Fruit fly (Drosophila melanogaster) whole organism, embryonic: Measurements from ENCODE around the gene mus101.
A peak's percentile ranks its signal among the peaks of the same experiment; 100 is the strongest.

Source experiments
- Atf-2 ChIP-seq: fragments of 200-800 bp; sonication (Bioruptor generic); optimal IDR thresholded peaks from 2 replicates; lab custom pipeline; 2016; ENCODE audit warnings: missing biosample characterization, missing genetic modification characterization
- BtbVII ChIP-seq: fragments of 200-800 bp; sonication (Bioruptor generic); optimal IDR thresholded peaks from 3 replicates; lab custom pipeline; 2017; ENCODE audit warnings: missing biosample characterization, mild to moderate bottlenecking, missing genetic modification characterization
- CG10321 ChIP-seq: fragments of 200-800 bp; sonication (Bioruptor generic); IDR thresholded peaks from 2 replicates; pipeline ENCODE4 v1.3.6; 2022; ENCODE audit warnings: missing biosample characterization, missing genetic modification characterization
- CG11696 ChIP-seq: fragments of 200-800 bp; sonication (Bioruptor generic); IDR thresholded peaks from 2 replicates; pipeline ENCODE4 v1.3.6; 2022; ENCODE audit warnings: missing biosample characterization, missing genetic modification characterization
- CG11723 ChIP-seq: fragments of 200-800 bp; sonication (Bioruptor generic); optimal IDR thresholded peaks from 2 replicates; lab custom pipeline; 2017; ENCODE audit warnings: missing biosample characterization, mild to moderate bottlenecking, missing genetic modification characterization
- CG12104 ChIP-seq: fragments of 200-800 bp; sonication (Bioruptor generic); optimal IDR thresholded peaks from 3 replicates; lab custom pipeline; 2016; ENCODE audit warnings: missing biosample characterization, missing genetic modification characterization
- CG14667 ChIP-seq: fragments of 200-800 bp; sonication (Bioruptor generic); IDR thresholded peaks from 2 replicates; pipeline ENCODE4 v1.3.6; 2022; ENCODE audit warnings: missing biosample characterization, missing genetic modification characterization
- CG1647 ChIP-seq: fragments of 200-800 bp; sonication (Bioruptor generic); optimal IDR thresholded peaks from 3 replicates; lab custom pipeline; 2016; ENCODE audit warnings: missing biosample characterization, missing genetic modification characterization
- CG16815 ChIP-seq: fragments of 200-800 bp; sonication (Bioruptor generic); optimal IDR thresholded peaks from 3 replicates; lab custom pipeline; 2017; ENCODE audit warnings: missing biosample characterization, mild to moderate bottlenecking, missing genetic modification characterization
- CG2202 ChIP-seq: fragments of 200-800 bp; sonication (Bioruptor generic); optimal IDR thresholded peaks from 2 replicates; lab custom pipeline; 2018; ENCODE audit warnings: missing biosample characterization, mild to moderate bottlenecking, missing genetic modification characterization
- CG30020 ChIP-seq: fragments of 200-800 bp; optimal IDR thresholded peaks from 2 replicates; lab custom pipeline; 2019; ENCODE audit warnings: missing biosample characterization, mild to moderate bottlenecking, missing genetic modification characterization, moderate library complexity
- CG3838 ChIP-seq: fragments of 200-800 bp; sonication (Bioruptor generic); optimal IDR thresholded peaks from 3 replicates; lab custom pipeline; 2016; ENCODE audit warnings: missing biosample characterization, missing genetic modification characterization
- CG4360 ChIP-seq: fragments of 200-800 bp; sonication (Bioruptor generic); IDR thresholded peaks from 2 replicates; pipeline ENCODE4 v1.3.6; 2022; ENCODE audit warnings: missing biosample characterization, missing genetic modification characterization
- CG4820 ChIP-seq: fragments of 200-800 bp; sonication (Bioruptor generic); optimal IDR thresholded peaks from 3 replicates; lab custom pipeline; 2016; ENCODE audit warnings: missing biosample characterization, missing genetic modification characterization
- CG4854 ChIP-seq: fragments of 200-800 bp; sonication (Bioruptor generic); optimal IDR thresholded peaks from 2 replicates; lab custom pipeline; 2016; ENCODE audit warnings: missing biosample characterization, missing genetic modification characterization, inconsistent platforms
- CG6689 ChIP-seq: fragments of 200-800 bp; sonication (Bioruptor generic); IDR thresholded peaks from 2 replicates; pipeline ENCODE4 v1.3.6; 2022; ENCODE audit warnings: missing biosample characterization, missing genetic modification characterization
- CHES-1-like ChIP-seq: fragments of 200-800 bp; sonication (Bioruptor generic); optimal IDR thresholded peaks from 2 replicates; lab custom pipeline; 2016; ENCODE audit warnings: missing biosample characterization, missing genetic modification characterization
- CrebB ChIP-seq: fragments of 200-800 bp; sonication (Bioruptor generic); optimal IDR thresholded peaks from 3 replicates; lab custom pipeline; 2018; ENCODE audit warnings: missing biosample characterization, mild to moderate bottlenecking, missing genetic modification characterization
- D19B ChIP-seq: fragments of 200-800 bp; sonication (Bioruptor generic); optimal IDR thresholded peaks from 2 replicates; lab custom pipeline; 2017; ENCODE audit warnings: missing biosample characterization, mild to moderate bottlenecking, missing genetic modification characterization
- Dad ChIP-seq: fragments of 200-800 bp; sonication (Bioruptor generic); optimal IDR thresholded peaks from 3 replicates; lab custom pipeline; 2016; ENCODE audit warnings: missing biosample characterization, missing genetic modification characterization
- E2f2 ChIP-seq: fragments of 200-800 bp; sonication (Bioruptor generic); IDR thresholded peaks from 2 replicates; pipeline ENCODE4 v1.3.6; 2022; ENCODE audit warnings: missing biosample characterization, missing genetic modification characterization
- ERR ChIP-seq: fragments of 200-800 bp; sonication (Bioruptor generic); optimal IDR thresholded peaks from 2 replicates; lab custom pipeline; 2016; ENCODE audit warnings: missing biosample characterization, missing genetic modification characterization
- HmgZ ChIP-seq: fragments of 200-800 bp; sonication (Bioruptor generic); optimal IDR thresholded peaks from 2 replicates; lab custom pipeline; 2018; ENCODE audit warnings: missing biosample characterization, mild to moderate bottlenecking, missing genetic modification characterization
- Hr51 ChIP-seq, 2 experiments: fragments of 200-800 bp; sonication (Bioruptor generic); optimal IDR thresholded peaks; 2 replicates in 1 of 2; 3 replicates in 1 of 2; lab custom pipeline; 2016 to 2018; ENCODE audit warnings: missing biosample characterization in 2 of 2, missing genetic modification characterization in 2 of 2, mild to moderate bottlenecking in 1 of 2, moderate library complexity in 1 of 2
- Hr78 ChIP-seq, 2 experiments: fragments of 200-800 bp in 1 of 2; fragments of >200 bp in 1 of 2; sonication (Bioruptor generic) in 1 of 2; optimal IDR thresholded peaks; 2 replicates each; lab custom pipeline; 2017 to 2019; ENCODE audit warnings: missing biosample characterization in 2 of 2, missing genetic modification characterization in 2 of 2, mild to moderate bottlenecking in 1 of 2, moderate library complexity in 1 of 2
- Kr ChIP-seq: fragments of 200-800 bp; sonication (Bioruptor generic); optimal IDR thresholded peaks from 2 replicates; lab custom pipeline; 2017; ENCODE audit warnings: missing biosample characterization, mild to moderate bottlenecking, missing genetic modification characterization
- Lhr ChIP-seq: fragments of 200-800 bp; sonication (Bioruptor generic); optimal IDR thresholded peaks from 3 replicates; lab custom pipeline; 2017; ENCODE audit warnings: mild to moderate bottlenecking, missing biosample characterization, missing genetic modification reagents, missing genetic modification characterization
- Lim3 ChIP-seq: fragments of 200-800 bp; sonication (Bioruptor generic); IDR thresholded peaks from 2 replicates; pipeline ENCODE4 v1.3.6; 2022; ENCODE audit warnings: missing biosample characterization, missing genetic modification characterization
- NC2α ChIP-seq: fragments of 200-800 bp; sonication (Bioruptor generic); optimal IDR thresholded peaks from 2 replicates; lab custom pipeline; 2016; ENCODE audit warnings: missing biosample characterization, missing genetic modification characterization
- Nf-YB ChIP-seq: fragments of 200-800 bp; sonication (Bioruptor generic); optimal IDR thresholded peaks from 3 replicates; lab custom pipeline; 2019; ENCODE audit warnings: missing biosample characterization, mild to moderate bottlenecking, missing genetic modification characterization, moderate library complexity
- Rfx ChIP-seq: fragments of 200-800 bp; sonication (Bioruptor generic); IDR thresholded peaks from 2 replicates; pipeline ENCODE4 v1.3.6; 2022; ENCODE audit warnings: missing biosample characterization, missing genetic modification characterization
- ara ChIP-seq: fragments of 200-800 bp; sonication (Bioruptor generic); IDR thresholded peaks from 2 replicates; pipeline ENCODE4 v1.3.6; 2022; ENCODE audit warnings: missing biosample characterization, missing genetic modification characterization
- ase ChIP-seq: fragments of 200-800 bp; sonication (Bioruptor generic); IDR thresholded peaks from 3 replicates; pipeline ENCODE4 v1.3.6; 2022; ENCODE audit warnings: missing biosample characterization, missing genetic modification characterization
- cwo ChIP-seq: fragments of 200-800 bp; sonication (Bioruptor generic); optimal IDR thresholded peaks from 3 replicates; lab custom pipeline; 2017; ENCODE audit warnings: missing biosample characterization, missing genetic modification characterization, mild to moderate bottlenecking, moderate library complexity, missing genetic modification reagents
- eyg ChIP-seq: fragments of 200-800 bp; sonication (Bioruptor generic); optimal IDR thresholded peaks from 3 replicates; lab custom pipeline; 2016; ENCODE audit warnings: missing biosample characterization, missing genetic modification characterization
- gcm ChIP-seq: fragments of 200-800 bp; sonication (Bioruptor generic); optimal IDR thresholded peaks from 2 replicates; lab custom pipeline; 2019; ENCODE audit warnings: missing biosample characterization, mild to moderate bottlenecking, missing genetic modification characterization, moderate library complexity
- hth ChIP-seq: fragments of >200 bp; optimal IDR thresholded peaks from 2 replicates; lab custom pipeline; 2017; ENCODE audit warnings: inconsistent platforms
- insv ChIP-seq, 2 experiments: fragments of 200-800 bp; sonication (Bioruptor generic); optimal IDR thresholded peaks; 3 replicates each; lab custom pipeline; 2016 to 2018; ENCODE audit warnings: missing biosample characterization in 2 of 2, missing genetic modification characterization in 2 of 2
- ken ChIP-seq: fragments of 200-800 bp; sonication (Bioruptor generic); IDR thresholded peaks from 3 replicates; pipeline ENCODE4 v1.3.6; 2022; ENCODE audit warnings: missing biosample characterization, missing genetic modification characterization
- lab ChIP-seq: fragments of 200-800 bp; sonication (Bioruptor generic); optimal IDR thresholded peaks from 3 replicates; lab custom pipeline; 2017; ENCODE audit warnings: missing biosample characterization, missing genetic modification characterization, mild to moderate bottlenecking, moderate library complexity, missing genetic modification reagents
- lilli ChIP-seq: fragments of 200-800 bp; sonication (Bioruptor generic); optimal IDR thresholded peaks from 3 replicates; lab custom pipeline; 2016; ENCODE audit warnings: missing biosample characterization, missing genetic modification characterization
- nerfin-1 ChIP-seq: fragments of 200-800 bp; sonication (Bioruptor generic); optimal IDR thresholded peaks from 3 replicates; lab custom pipeline; 2019; ENCODE audit warnings: missing biosample characterization, mild to moderate bottlenecking, missing genetic modification characterization, moderate library complexity
- ranshi ChIP-seq: fragments of 200-800 bp; sonication (Bioruptor generic); IDR thresholded peaks from 2 replicates; pipeline ENCODE4 v1.3.6; 2022; ENCODE audit warnings: missing biosample characterization, missing genetic modification characterization
- scrt ChIP-seq: fragments of 200-800 bp; sonication (Bioruptor generic); optimal IDR thresholded peaks from 2 replicates; lab custom pipeline; 2018; ENCODE audit warnings: missing biosample characterization, mild to moderate bottlenecking, missing genetic modification characterization, moderate library complexity
- sd ChIP-seq: fragments of 200-800 bp; sonication (Bioruptor generic); optimal IDR thresholded peaks from 3 replicates; lab custom pipeline; 2018; ENCODE audit warnings: missing biosample characterization, mild to moderate bottlenecking, missing genetic modification characterization, moderate library complexity
- seq ChIP-seq: fragments of 200-800 bp; sonication (Bioruptor generic); IDR thresholded peaks from 2 replicates; pipeline ENCODE4 v1.3.6; 2022; ENCODE audit warnings: missing biosample characterization, missing genetic modification characterization
- sim ChIP-seq: fragments of 200-800 bp; sonication (Bioruptor generic); IDR thresholded peaks from 2 replicates; pipeline ENCODE4 v1.3.6; 2022; ENCODE audit warnings: missing biosample characterization, missing genetic modification characterization
- sob ChIP-seq: fragments of 200-800 bp; sonication (Bioruptor generic); IDR thresholded peaks from 2 replicates; pipeline ENCODE4 v1.3.6; 2022; ENCODE audit warnings: missing biosample characterization, missing genetic modification characterization
- wek ChIP-seq: fragments of 200-800 bp; sonication (Bioruptor generic); optimal IDR thresholded peaks from 3 replicates; lab custom pipeline; 2018; ENCODE audit warnings: missing biosample characterization, mild to moderate bottlenecking, missing genetic modification characterization, moderate library complexity
- zf30C ChIP-seq: fragments of 200-800 bp; sonication (Bioruptor generic); optimal IDR thresholded peaks from 3 replicates; lab custom pipeline; 2018; ENCODE audit warnings: missing biosample characterization, mild to moderate bottlenecking, missing genetic modification characterization

mus101 gene

dm6 chrX:13749873-13750241 lies 27.8 kb downstream of the mus101 start (continued):
- no peak for TF ChIP-seq CG1647 (GFP tag; lab: Kevin White, UChicago)
- no peak for TF ChIP-seq CrebB (tag; lab: Kevin White, UChicago)
- TF ChIP-seq sim (GFP tag; lab: Robert Waterston, UW): no peak

dm6 chrX:13752543-13753046 lies 30.5 kb downstream of the mus101 start:
- TF ChIP-seq lilli (GFP tag; lab: Kevin White, UChicago): peak; percentile 29
- peak; percentile 55; the same call in 1 of the 2 replicates for TF ChIP-seq CG11696 (GFP tag; lab: Robert Waterston, UW)
- peak; percentile 74 for TF ChIP-seq ERR (GFP tag; lab: Kevin White, UChicago)
- TF ChIP-seq insv (GFP tag; optimal IDR thresholded peaks at IDR 0.05; lab: Kevin White, UChicago): no peak
- peak in 1 of 2 experiments; percentile 0 for TF ChIP-seq Hr51 (GFP tag; optimal IDR thresholded peaks at IDR 0.05; lab: Kevin White, UChicago)
- TF ChIP-seq ase (GFP tag; lab: Robert Waterston, UW): no peak
- peak; percentile 32 for TF ChIP-seq BtbVII (GFP tag; lab: Kevin White, UChicago)
- no peak for TF ChIP-seq CG4820 (GFP tag; lab: Kevin White, UChicago)
- TF ChIP-seq Lhr: no peak
- TF ChIP-seq sd (tag; lab: Kevin White, UChicago): no peak
- TF ChIP-seq Dad (GFP tag; lab: Kevin White, UChicago): no peak
- no peak for TF ChIP-seq ranshi (GFP tag; lab: Robert Waterston, UW)
- no peak for TF ChIP-seq CG16815
- no peak for TF ChIP-seq CG6689 (GFP tag; lab: Robert Waterston, UW)
- peak; percentile 58 for TF ChIP-seq seq (GFP tag; lab: Robert Waterston, UW)
- no peak for TF ChIP-seq wek
- no peak for TF ChIP-seq nerfin-1 (tag; lab: Kevin White, UChicago)
- TF ChIP-seq eyg (GFP tag; lab: Kevin White, UChicago): no peak
- TF ChIP-seq sob (GFP tag; lab: Robert Waterston, UW): no peak
- TF ChIP-seq CG3838 (GFP tag; lab: Kevin White, UChicago): no peak
- TF ChIP-seq CG14667 (GFP tag; lab: Robert Waterston, UW): no peak
- no peak for TF ChIP-seq Nf-YB (GFP tag; lab: Kevin White, UChicago)
- peak; percentile 15 for TF ChIP-seq lab (GFP tag; lab: Kevin White, UChicago)
- TF ChIP-seq CHES-1-like: no peak
- TF ChIP-seq scrt (GFP tag; lab: Kevin White, UChicago): peak; percentile 4
- TF ChIP-seq hth (lab: Kevin White, UChicago): no peak
- TF ChIP-seq NC2α (GFP tag; lab: Kevin White, UChicago): no peak
- TF ChIP-seq CG4854: no peak
- no peak for TF ChIP-seq E2f2 (GFP tag; lab: Robert Waterston, UW)
- TF ChIP-seq CG2202 (tag; lab: Kevin White, UChicago): no peak
- peak; percentile 81 for TF ChIP-seq CG4360 (GFP tag; lab: Robert Waterston, UW)
- no peak for TF ChIP-seq CG11723 (GFP tag; lab: Kevin White, UChicago)
- TF ChIP-seq CG12104 (GFP tag; lab: Kevin White, UChicago): no peak
- peak; percentile 90 for TF ChIP-seq CG10321
- TF ChIP-seq zf30C (GFP tag; lab: Kevin White, UChicago): no peak
- TF ChIP-seq CG30020: no peak
- no peak for TF ChIP-seq Kr (GFP tag; lab: Kevin White, UChicago)
- no peak for TF ChIP-seq cwo
- no peak for TF ChIP-seq HmgZ
- no peak for TF ChIP-seq Rfx (GFP tag; lab: Robert Waterston, UW)
- no peak for TF ChIP-seq Lim3 (GFP tag; lab: Robert Waterston, UW)
- TF ChIP-seq ken: no peak
- TF ChIP-seq gcm (GFP tag; lab: Kevin White, UChicago): no peak
- TF ChIP-seq D19B (GFP tag; lab: Kevin White, UChicago): no peak
- TF ChIP-seq Hr78 (GFP tag; optimal IDR thresholded peaks at IDR 0.05; lab: Kevin White, UChicago): no peak
- no peak for TF ChIP-seq Atf-2 (GFP tag; lab: Kevin White, UChicago)
- TF ChIP-seq ara (GFP tag; lab: Robert Waterston, UW): no peak
